Fruit fly (Drosophila melanogaster): ENCODE data around the gene ctp.

ctp gene

dm6 chrX:4684444-4684924, 3.1 kb upstream of the ctp start (continued):
- TF ChIP-seq Sox100B (GFP tag; optimal IDR thresholded peaks at IDR 0.05) (peak; percentile 40), CG2889 (GFP tag; IDR thresholded peaks at IDR 0.05) (peak; percentile 90), B-H1 (GFP tag; IDR thresholded peaks at IDR 0.05) (peak; percentile 75), cas (GFP tag; IDR thresholded peaks at IDR 0.05) (peak; percentile 85), Med (GFP tag) (peak; percentile 98), al (GFP tag; IDR thresholded peaks at IDR 0.05) (peak; percentile 87), az2 (GFP tag; optimal IDR thresholded peaks at IDR 0.05) (peak; percentile 55), run (tag; optimal IDR thresholded peaks at IDR 0.05) (no peak), H15 (GFP tag; IDR thresholded peaks at IDR 0.05) (peak; percentile 74), fd64A (GFP tag; optimal IDR thresholded peaks at IDR 0.05) (no peak), Mrtf (GFP tag; IDR thresholded peaks at IDR 0.05) (peak; percentile 85), HLH4C (GFP tag; IDR thresholded peaks at IDR 0.05; ENCODE audit: partially characterized antibody) (peak; percentile 74), slbo (GFP tag; IDR thresholded peaks at IDR 0.05) (peak; percentile 96), Usf (GFP tag; optimal IDR thresholded peaks at IDR 0.05) (peak; percentile 56), CG17829 (tag; optimal IDR thresholded peaks at IDR 0.05) (peak; percentile 77), esg (GFP tag; conservative IDR thresholded peaks at IDR 0.05) (peak; percentile 86), ash1 (GFP tag; optimal IDR thresholded peaks at IDR 0.05) (peak; percentile 78), dmrt11E (tag; optimal IDR thresholded peaks at IDR 0.05) (peak; percentile 58), CG6272 (GFP tag; IDR thresholded peaks at IDR 0.05) (peak; percentile 82), vvl (GFP tag; IDR thresholded peaks at IDR 0.05) (peak; percentile 94), usp (GFP tag; optimal IDR thresholded peaks at IDR 0.05) (no peak), Spps (tag; optimal IDR thresholded peaks at IDR 0.05) (peak; percentile 11), tna (GFP tag; IDR thresholded peaks at IDR 0.05; ENCODE audit: partially characterized antibody) (peak; percentile 82), CG8359 (GFP tag; optimal IDR thresholded peaks at IDR 0.05; ENCODE audit: borderline replicate concordance) (no peak), MTF-1 (GFP tag; optimal IDR thresholded peaks at IDR 0.05; ENCODE audit: borderline replicate concordance) (peak; percentile 54), CG13624 (GFP tag; optimal IDR thresholded peaks at IDR 0.05) (peak; percentile 87), CG32767 (GFP tag; IDR thresholded peaks at IDR 0.05) (peak; percentile 92), croc (GFP tag; conservative IDR thresholded peaks at IDR 0.05) (peak; percentile 52), CG2678 (tag; optimal IDR thresholded peaks at IDR 0.05) (peak; percentile 84), Taf1 (GFP tag; IDR thresholded peaks at IDR 0.05) (peak; percentile 77), CG11560 (tag; IDR thresholded peaks at IDR 0.05) (peak; percentile 78), CG10543 (GFP tag; optimal IDR thresholded peaks at IDR 0.05) (peak; percentile 91), Hand (GFP tag; optimal IDR thresholded peaks at IDR 0.05) (peak; percentile 50), Ravus (GFP tag; IDR thresholded peaks at IDR 0.05) (peak; percentile 46; the same call in 1 of the 2 replicates), CG17802 (tag; optimal IDR thresholded peaks at IDR 0.05) (peak; percentile 21), Doc3 (GFP tag; IDR thresholded peaks at IDR 0.05; ENCODE audit: partially characterized antibody) (peak; percentile 79), sc (optimal IDR thresholded peaks at IDR 0.05) (no peak), sc (GFP tag; optimal IDR thresholded peaks at IDR 0.05) (peak; percentile 2), crc (GFP tag; optimal IDR thresholded peaks at IDR 0.05) (peak; percentile 53), ap (GFP tag; IDR thresholded peaks at IDR 0.05) (peak; percentile 78), Hmx (GFP tag; optimal IDR thresholded peaks at IDR 0.05) (no peak), otp (GFP tag; IDR thresholded peaks at IDR 0.05) (peak; percentile 86), CG17186 (GFP tag; optimal IDR thresholded peaks at IDR 0.05) (peak; percentile 49), CG10959 (GFP tag; IDR thresholded peaks at IDR 0.05) (peak; percentile 76), CG10979 (tag; optimal IDR thresholded peaks at IDR 0.05) (peak; percentile 57), disco-r (GFP tag; optimal IDR thresholded peaks at IDR 0.05) (no peak), vfl (GFP tag; optimal IDR thresholded peaks at IDR 0.05) (peak; percentile 66), E2f1 (GFP tag; IDR thresholded peaks at IDR 0.05) (peak; percentile 87), CG10147 (GFP tag; optimal IDR thresholded peaks at IDR 0.05) (peak; percentile 65), repo (GFP tag; optimal IDR thresholded peaks at IDR 0.05) (peak; percentile 85), HHEX (GFP tag; optimal IDR thresholded peaks at IDR 0.05) (peak; percentile 81)
